Fruit fly (Drosophila melanogaster) whole organism, embryonic: ENCODE data around the gene CG1575.
A peak's percentile ranks its signal among the peaks of the same experiment; 100 is the strongest.

ENCODE experiments used
- CG10267 ChIP-seq: fragments of 200-800 bp; sonication (Bioruptor generic); optimal IDR thresholded peaks from 2 replicates; lab custom pipeline; 2018; ENCODE audit warnings: missing biosample characterization, mild to moderate bottlenecking, missing genetic modification characterization, moderate library complexity
- CG11093 ChIP-seq: fragments of 200-800 bp; sonication (Bioruptor generic); IDR thresholded peaks from 3 replicates; pipeline ENCODE4 v1.3.6; 2022; ENCODE audit warnings: missing biosample characterization, missing genetic modification characterization
- CG11723 ChIP-seq: fragments of 200-800 bp; sonication (Bioruptor generic); optimal IDR thresholded peaks from 2 replicates; lab custom pipeline; 2017; ENCODE audit warnings: missing biosample characterization, mild to moderate bottlenecking, missing genetic modification characterization
- CG12219 ChIP-seq: fragments of 200-800 bp; sonication (Bioruptor generic); optimal IDR thresholded peaks from 3 replicates; lab custom pipeline; 2018; ENCODE audit warnings: missing biosample characterization, mild to moderate bottlenecking, missing genetic modification characterization
- CG13287 ChIP-seq: fragments of 200-800 bp; sonication (Bioruptor generic); IDR thresholded peaks from 2 replicates; pipeline ENCODE4 v1.3.6; 2022; ENCODE audit warnings: missing biosample characterization, missing genetic modification characterization; ENCODE audit not compliant: partially characterized antibody
- CG14050 ChIP-seq: fragments of 200-800 bp; sonication (Bioruptor generic); IDR thresholded peaks from 3 replicates; pipeline ENCODE4 v1.3.6; 2022; ENCODE audit warnings: missing biosample characterization, missing genetic modification characterization
- CG14710 ChIP-seq: fragments of 200-800 bp; sonication (Bioruptor generic); optimal IDR thresholded peaks from 3 replicates; lab custom pipeline; 2019; ENCODE audit warnings: missing biosample characterization, mild to moderate bottlenecking, missing genetic modification characterization, moderate library complexity
- CG15514 ChIP-seq: fragments of 200-800 bp; sonication (Bioruptor generic); optimal IDR thresholded peaks from 3 replicates; lab custom pipeline; 2017; ENCODE audit warnings: missing biosample characterization, missing genetic modification characterization, mild to moderate bottlenecking, moderate library complexity, missing genetic modification reagents
- CG17568 ChIP-seq: fragments of 200-800 bp; sonication (Bioruptor generic); optimal IDR thresholded peaks from 2 replicates; lab custom pipeline; 2018; ENCODE audit warnings: missing biosample characterization, mild to moderate bottlenecking, missing genetic modification characterization, moderate library complexity
- CG32767 ChIP-seq: fragments of 200-800 bp; sonication (Bioruptor generic); IDR thresholded peaks from 2 replicates; pipeline ENCODE4 v1.3.6; 2022; ENCODE audit warnings: missing biosample characterization, missing genetic modification characterization
- CG3726 ChIP-seq: fragments of 200-800 bp; sonication (Bioruptor generic); IDR thresholded peaks from 3 replicates; pipeline ENCODE4, ENCODE4 v1.3.6; 2022; ENCODE audit warnings: missing biosample characterization, missing genetic modification characterization
- CG4282 ChIP-seq: fragments of 200-800 bp; sonication (Bioruptor generic); optimal IDR thresholded peaks from 2 replicates; lab custom pipeline; 2016; ENCODE audit warnings: missing biosample characterization, missing genetic modification characterization
- CG4707 ChIP-seq: fragments of 200-800 bp; sonication (Bioruptor generic); optimal IDR thresholded peaks from 2 replicates; lab custom pipeline; 2018; ENCODE audit warnings: missing biosample characterization, mild to moderate bottlenecking, missing genetic modification characterization, moderate library complexity
- CG6175 ChIP-seq: fragments of 200-800 bp; sonication (Bioruptor generic); IDR thresholded peaks from 3 replicates; pipeline ENCODE4 v1.3.6; 2022; ENCODE audit warnings: missing biosample characterization, missing genetic modification characterization
- CG6654 ChIP-seq: fragments of 200-800 bp; sonication (Bioruptor generic); optimal IDR thresholded peaks from 2 replicates; lab custom pipeline; 2017; ENCODE audit warnings: missing biosample characterization, mild to moderate bottlenecking, missing genetic modification characterization
- CG8089 ChIP-seq: fragments of 200-800 bp; sonication (Bioruptor generic); optimal IDR thresholded peaks from 3 replicates; lab custom pipeline; 2016; ENCODE audit warnings: missing biosample characterization, missing genetic modification characterization
- CG9797 ChIP-seq: fragments of 200-800 bp; sonication (Bioruptor generic); optimal IDR thresholded peaks from 3 replicates; lab custom pipeline; 2018; ENCODE audit warnings: missing biosample characterization, mild to moderate bottlenecking, missing genetic modification characterization
- Chrac-16 ChIP-seq: fragments of 200-800 bp; sonication (Bioruptor generic); optimal IDR thresholded peaks from 3 replicates; lab custom pipeline; 2016; ENCODE audit warnings: missing biosample characterization, missing genetic modification characterization
- CoRest ChIP-seq: fragments of 200-800 bp; sonication (Bioruptor generic); optimal IDR thresholded peaks from 3 replicates; lab custom pipeline; 2018; ENCODE audit warnings: missing biosample characterization, mild to moderate bottlenecking, missing genetic modification characterization, moderate library complexity
- Dbx ChIP-seq: fragments of 200-800 bp; sonication (Bioruptor generic); IDR thresholded peaks from 3 replicates; pipeline ENCODE4 v1.3.6; 2022; ENCODE audit warnings: missing biosample characterization, missing genetic modification characterization
- Dfd ChIP-seq, 2 experiments: fragments of >200 bp; optimal IDR thresholded peaks; 2 replicates each; lab custom pipeline; 2017; ENCODE audit warnings: missing biosample characterization in 2 of 2, missing genetic modification characterization in 2 of 2
- Dp ChIP-seq: fragments of 200-800 bp; sonication (Bioruptor generic); optimal IDR thresholded peaks from 2 replicates; lab custom pipeline; 2018; ENCODE audit warnings: missing biosample characterization, mild to moderate bottlenecking, missing genetic modification characterization, moderate library complexity
- E2f2 ChIP-seq: fragments of 200-800 bp; sonication (Bioruptor generic); IDR thresholded peaks from 2 replicates; pipeline ENCODE4 v1.3.6; 2022; ENCODE audit warnings: missing biosample characterization, missing genetic modification characterization
- HLH3B ChIP-seq: fragments of 200-800 bp; sonication (Bioruptor generic); IDR thresholded peaks from 2 replicates; pipeline ENCODE4 v1.3.6; 2022; ENCODE audit warnings: missing biosample characterization, missing genetic modification characterization
- MBD-R2 ChIP-seq: fragments of 200-800 bp; sonication (Bioruptor generic); IDR thresholded peaks from 2 replicates; pipeline ENCODE4 v1.3.6; 2022; ENCODE audit warnings: missing biosample characterization, missing genetic modification characterization
- Max ChIP-seq: fragments of 200-800 bp; sonication (Bioruptor generic); optimal IDR thresholded peaks from 2 replicates; lab custom pipeline; 2016; ENCODE audit warnings: missing biosample characterization, mild to moderate bottlenecking, missing genetic modification characterization
- Med ChIP-seq: fragments of 200-800 bp; sonication (Bioruptor generic); peaks from one replicate; lab custom pipeline; 2016; ENCODE audit warnings: missing biosample characterization, missing genetic modification characterization, mild to moderate bottlenecking, inconsistent platforms, moderate library complexity
- Myb ChIP-seq: fragments of 200-800 bp; sonication (Bioruptor generic); optimal IDR thresholded peaks from 2 replicates; lab custom pipeline; 2016; ENCODE audit warnings: missing biosample characterization, missing genetic modification characterization
- Opbp ChIP-seq: fragments of 200-800 bp; sonication (Bioruptor generic); IDR thresholded peaks from 3 replicates; pipeline ENCODE4 v1.3.6; 2022; ENCODE audit warnings: missing biosample characterization, missing genetic modification characterization; ENCODE audit not compliant: partially characterized antibody
- Optix ChIP-seq: fragments of 200-800 bp; sonication (Bioruptor generic); IDR thresholded peaks from 3 replicates; pipeline ENCODE4 v1.3.6; 2022; ENCODE audit warnings: missing biosample characterization, missing genetic modification characterization
- Sin3A ChIP-seq: fragments of >200 bp; optimal IDR thresholded peaks from 2 replicates; lab custom pipeline; 2018
- YL-1 ChIP-seq: fragments of 200-800 bp; sonication (Bioruptor generic); optimal IDR thresholded peaks from 3 replicates; lab custom pipeline; 2017; ENCODE audit warnings: missing biosample characterization, mild to moderate bottlenecking, missing genetic modification characterization
- bbx ChIP-seq: fragments of 200-800 bp; sonication (Bioruptor generic); IDR thresholded peaks from 2 replicates; pipeline ENCODE4 v1.3.6; 2022; ENCODE audit warnings: missing biosample characterization, missing genetic modification characterization; ENCODE audit not compliant: partially characterized antibody
- cwo ChIP-seq: fragments of 200-800 bp; sonication (Bioruptor generic); optimal IDR thresholded peaks from 3 replicates; lab custom pipeline; 2017; ENCODE audit warnings: missing biosample characterization, missing genetic modification characterization, mild to moderate bottlenecking, moderate library complexity, missing genetic modification reagents
- disco-r ChIP-seq: fragments of 200-800 bp; sonication (Bioruptor generic); optimal IDR thresholded peaks from 2 replicates; lab custom pipeline; 2016; ENCODE audit warnings: missing biosample characterization, missing genetic modification characterization
- dm ChIP-seq: fragments of 200-800 bp; sonication (Bioruptor generic); optimal IDR thresholded peaks from 3 replicates; lab custom pipeline; 2016; ENCODE audit warnings: missing biosample characterization, missing genetic modification characterization
- ewg ChIP-seq: fragments of 200-800 bp; sonication (Bioruptor generic); optimal IDR thresholded peaks from 3 replicates; lab custom pipeline; 2017; ENCODE audit warnings: mild to moderate bottlenecking, missing biosample characterization, missing genetic modification reagents, missing genetic modification characterization
- fd64A ChIP-seq: fragments of 200-800 bp; sonication (Bioruptor generic); optimal IDR thresholded peaks from 3 replicates; lab custom pipeline; 2018; ENCODE audit warnings: missing biosample characterization, mild to moderate bottlenecking, missing genetic modification characterization
- fd96Cb ChIP-seq: fragments of 200-800 bp; sonication (Bioruptor generic); optimal IDR thresholded peaks from 2 replicates; lab custom pipeline; 2018; ENCODE audit warnings: missing biosample characterization, mild to moderate bottlenecking, missing genetic modification characterization, moderate library complexity
- hbn ChIP-seq: fragments of 200-800 bp; sonication (Bioruptor generic); IDR thresholded peaks from 2 replicates; pipeline ENCODE4 v1.3.6; 2022; ENCODE audit warnings: missing biosample characterization, missing genetic modification characterization; ENCODE audit not compliant: partially characterized antibody
- inv ChIP-seq: fragments of 200-800 bp; sonication (Bioruptor generic); IDR thresholded peaks from 2 replicates; pipeline ENCODE4 v1.3.6; 2022; ENCODE audit warnings: missing biosample characterization, missing genetic modification characterization; ENCODE audit not compliant: partially characterized antibody
- odd ChIP-seq: fragments of 200-800 bp; sonication (Bioruptor generic); optimal IDR thresholded peaks from 2 replicates; lab custom pipeline; 2017; ENCODE audit warnings: missing biosample characterization, mild to moderate bottlenecking, missing genetic modification characterization
- prd ChIP-seq, 3 experiments: fragments of >200 bp in 2 of 3; fragments of 200-800 bp in 1 of 3; sonication (Bioruptor generic) in 1 of 3; optimal IDR thresholded peaks in 2 of 3; IDR thresholded peaks in 1 of 3; 2 replicates in 2 of 3; 3 replicates in 1 of 3; pipeline versions ENCODE4 v1.3.6 to Lab custom; 2017 to 2022; ENCODE audit warnings: missing biosample characterization in 1 of 3, missing genetic modification characterization in 1 of 3
- sd ChIP-seq: fragments of 200-800 bp; sonication (Bioruptor generic); optimal IDR thresholded peaks from 3 replicates; lab custom pipeline; 2018; ENCODE audit warnings: missing biosample characterization, mild to moderate bottlenecking, missing genetic modification characterization, moderate library complexity
- sens ChIP-seq: fragments of 200-800 bp; sonication (Bioruptor generic); peaks from one replicate; lab custom pipeline; 2016; ENCODE audit warnings: missing biosample characterization, missing genetic modification characterization
- sim ChIP-seq: fragments of 200-800 bp; sonication (Bioruptor generic); IDR thresholded peaks from 2 replicates; pipeline ENCODE4 v1.3.6; 2022; ENCODE audit warnings: missing biosample characterization, missing genetic modification characterization
- sqz ChIP-seq: fragments of 200-800 bp; sonication (Bioruptor generic); optimal IDR thresholded peaks from 3 replicates; lab custom pipeline; 2018; ENCODE audit warnings: missing biosample characterization, mild to moderate bottlenecking, missing genetic modification characterization
- stwl ChIP-seq: fragments of 200-800 bp; sonication (Bioruptor generic); optimal IDR thresholded peaks from 3 replicates; lab custom pipeline; 2018; ENCODE audit warnings: missing biosample characterization, mild to moderate bottlenecking, missing genetic modification characterization, moderate library complexity
- tap ChIP-seq: fragments of 200-800 bp; optimal IDR thresholded peaks from 3 replicates; lab custom pipeline; 2019; ENCODE audit warnings: missing biosample characterization, mild to moderate bottlenecking, missing genetic modification characterization, moderate library complexity
- trh ChIP-seq: fragments of 200-800 bp; sonication (Bioruptor generic); optimal IDR thresholded peaks from 2 replicates; lab custom pipeline; 2016; ENCODE audit warnings: missing biosample characterization, missing genetic modification characterization
- unc-4 ChIP-seq: fragments of 200-800 bp; sonication (Bioruptor generic); IDR thresholded peaks from 2 replicates; pipeline ENCODE4 v1.3.6; 2022; ENCODE audit warnings: missing biosample characterization, missing genetic modification characterization; ENCODE audit not compliant: partially characterized antibody

The CG1575 gene

DNA sequence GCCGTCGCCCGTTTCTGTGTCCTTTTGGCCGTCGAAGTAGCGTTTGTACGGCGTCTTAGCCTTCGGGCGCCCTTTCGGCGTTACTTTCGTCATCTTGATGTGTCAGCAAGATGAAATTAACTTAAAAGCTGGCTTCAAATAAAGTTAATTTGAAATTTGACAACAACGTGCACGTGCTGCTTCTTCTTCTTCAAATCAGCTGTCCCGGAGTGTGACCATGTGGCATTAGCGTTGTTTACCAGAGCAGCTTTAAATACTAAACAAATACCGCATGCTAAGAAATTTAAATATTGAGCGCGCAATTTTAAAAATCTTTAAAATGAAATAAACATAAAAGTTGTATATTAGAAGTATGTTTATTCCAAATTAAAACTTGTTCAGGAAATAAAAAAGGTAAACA lies 4.1 kb downstream of the CG1575 start, which contains the start of gene CG2260 (continued):
- TF ChIP-seq unc-4 (GFP tag; lab: Robert Waterston, UW) (peak; percentile 40), Sin3A (peak; percentile 8), E2f2 (GFP tag; lab: Robert Waterston, UW) (peak; percentile 92), CG14710 (peak; percentile 18), sim (GFP tag; lab: Robert Waterston, UW) (no peak), dm (GFP tag; lab: Kevin White, UChicago) (peak; percentile 82), hbn (GFP tag; lab: Robert Waterston, UW) (peak; percentile 20; the same call in 1 of the 2 replicates), CG12219 (no peak), cwo (peak; percentile 49), CG15514 (GFP tag; lab: Kevin White, UChicago) (peak; percentile 75), CG9797 (GFP tag; lab: Kevin White, UChicago) (peak; percentile 74), Dp (GFP tag; lab: Kevin White, UChicago) (peak; percentile 92), Dbx (no peak), MBD-R2 (GFP tag; lab: Robert Waterston, UW) (peak; percentile 77), stwl (tag; lab: Kevin White, UChicago) (peak; percentile 52), Myb (GFP tag; lab: Kevin White, UChicago) (peak; percentile 19), Max (peak; percentile 57), YL-1 (GFP tag; lab: Kevin White, UChicago) (peak; percentile 6), CG13287 (peak; percentile 27; the same call in 1 of the 2 replicates), Opbp (peak; percentile 11; the same call in 1 of the 3 replicates), Med (peak; percentile 41), CG10267 (tag; lab: Kevin White, UChicago) (peak; percentile 13)

DNA sequence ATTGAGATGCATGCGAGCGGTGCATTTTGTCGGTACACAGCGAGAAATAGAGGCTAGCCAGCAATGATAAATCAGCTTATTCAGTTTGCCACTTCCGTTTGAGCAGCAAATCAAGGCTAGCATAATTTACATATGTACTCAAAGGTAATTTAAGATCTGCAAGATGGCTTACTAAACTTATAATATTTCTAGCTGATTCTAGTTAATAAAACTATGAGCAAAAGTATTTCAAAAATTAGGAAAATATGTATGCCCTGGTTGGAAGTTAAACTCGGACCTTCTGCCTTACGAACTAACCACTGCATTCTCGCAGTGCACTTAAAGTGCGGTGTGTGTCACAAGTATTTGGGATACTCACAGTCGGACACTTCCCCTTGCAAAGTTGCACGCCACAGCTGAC lies 6.0 kb downstream of the CG1575 start:
- peak; percentile 79 for TF ChIP-seq sens
- TF ChIP-seq CG8089 (GFP tag; lab: Kevin White, UChicago): no peak
- no peak for TF ChIP-seq CG17568 (GFP tag; lab: Kevin White, UChicago)
- no peak for TF ChIP-seq prd (optimal IDR thresholded peaks at IDR 0.05; lab: Kevin White, UChicago)
- TF ChIP-seq prd (GFP tag; IDR thresholded peaks at IDR 0.05; lab: Robert Waterston, UW): no peak; the same call in 2 of the 3 replicates
- no peak for TF ChIP-seq Optix (GFP tag; lab: Robert Waterston, UW)
- no peak for TF ChIP-seq Chrac-16
- TF ChIP-seq fd96Cb (tag; lab: Kevin White, UChicago): peak; percentile 20
- TF ChIP-seq CG6175 (GFP tag; lab: Robert Waterston, UW): no peak
- no peak for TF ChIP-seq CG4707
- no peak for TF ChIP-seq tap
- TF ChIP-seq ewg (GFP tag; lab: Kevin White, UChicago): no peak
- TF ChIP-seq CG6654 (GFP tag; lab: Kevin White, UChicago): no peak
- no peak for TF ChIP-seq HLH3B (GFP tag; lab: Robert Waterston, UW)
- TF ChIP-seq odd (GFP tag; lab: Kevin White, UChicago): no peak
- TF ChIP-seq Dfd (GFP tag; optimal IDR thresholded peaks at IDR 0.05; lab: Kevin White, UChicago): no peak
- TF ChIP-seq trh: no peak
- no peak for TF ChIP-seq CG4282 (GFP tag; lab: Kevin White, UChicago)
- no peak for TF ChIP-seq CG14050 (GFP tag; lab: Robert Waterston, UW)
- TF ChIP-seq disco-r (GFP tag; lab: Kevin White, UChicago): no peak
- no peak for TF ChIP-seq CG11093 (GFP tag; lab: Robert Waterston, UW)
- no peak for TF ChIP-seq bbx (GFP tag; lab: Robert Waterston, UW)
- TF ChIP-seq CG3726 (GFP tag; lab: Robert Waterston, UW): no peak
- no peak for TF ChIP-seq sqz (GFP tag; lab: Kevin White, UChicago)
- TF ChIP-seq fd64A (GFP tag; lab: Kevin White, UChicago): no peak
- no peak for TF ChIP-seq sd (tag; lab: Kevin White, UChicago)
- no peak for TF ChIP-seq CG11723 (GFP tag; lab: Kevin White, UChicago)
- no peak for TF ChIP-seq CG32767 (GFP tag; lab: Robert Waterston, UW)
- peak; percentile 6 for TF ChIP-seq CoRest (tag; lab: Kevin White, UChicago)
- TF ChIP-seq inv (GFP tag; lab: Robert Waterston, UW): no peak
